Fruit fly (Drosophila melanogaster) whole organism, embryonic: Measurements from ENCODE around the gene cdi.

Experiments
- BtbVII ChIP-seq: fragments of 200-800 bp; sonication (Bioruptor generic); optimal IDR thresholded peaks from 3 replicates; lab custom pipeline; 2017; ENCODE audit warnings: missing biosample characterization, mild to moderate bottlenecking, missing genetic modification characterization
- CG17568 ChIP-seq: fragments of 200-800 bp; sonication (Bioruptor generic); optimal IDR thresholded peaks from 2 replicates; lab custom pipeline; 2018; ENCODE audit warnings: missing biosample characterization, mild to moderate bottlenecking, missing genetic modification characterization, moderate library complexity
- dmrt11E ChIP-seq: fragments of 200-800 bp; sonication (Bioruptor generic); optimal IDR thresholded peaks from 3 replicates; lab custom pipeline; 2018; ENCODE audit warnings: missing biosample characterization, mild to moderate bottlenecking, missing genetic modification characterization, moderate library complexity
- wek ChIP-seq: fragments of 200-800 bp; sonication (Bioruptor generic); optimal IDR thresholded peaks from 3 replicates; lab custom pipeline; 2018; ENCODE audit warnings: missing biosample characterization, mild to moderate bottlenecking, missing genetic modification characterization, moderate library complexity
- yki ChIP-seq: fragments of >200 bp; optimal IDR thresholded peaks from 3 replicates; lab custom pipeline; 2018

DNA sequence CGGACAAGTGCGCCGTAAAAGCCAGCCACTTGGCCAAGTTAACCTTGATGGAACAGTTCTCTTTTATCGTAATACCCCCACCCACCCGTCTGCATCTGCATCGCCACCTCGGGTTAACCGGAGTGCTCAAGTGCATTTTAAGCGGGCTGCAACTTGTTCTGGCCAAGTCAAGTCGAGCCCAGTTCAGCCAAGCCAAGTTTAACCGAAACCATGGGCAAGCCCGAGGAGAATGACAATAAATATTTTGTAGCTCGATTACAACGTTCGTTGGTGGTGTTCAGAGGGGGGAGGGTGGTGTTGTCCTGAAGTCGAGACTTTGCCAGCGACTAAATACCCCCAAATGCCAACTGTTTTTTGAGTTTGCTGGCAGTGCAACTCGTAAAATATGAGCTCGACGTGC, 18.3 kb upstream of the cdi start:
- TF ChIP-seq dmrt11E (tag; lab: Kevin White, UChicago) (no peak), wek (GFP tag; lab: Kevin White, UChicago) (no peak), BtbVII (no peak), CG17568 (GFP tag; lab: Kevin White, UChicago) (no peak), yki (lab: Kevin White, UChicago) (no peak)
